Fruit fly (Drosophila melanogaster) whole organism, embryonic: Measurements from ENCODE around the gene Irk1.

ENCODE experiments used
- Adf1 ChIP-seq: fragments of 200-800 bp; sonication (Bioruptor generic); IDR thresholded peaks from 2 replicates; pipeline ENCODE4 v1.3.6; 2022; ENCODE audit warnings: missing biosample characterization, missing genetic modification characterization
- Blimp-1 ChIP-seq: fragments of 200-800 bp; sonication (Bioruptor generic); optimal IDR thresholded peaks from 3 replicates; lab custom pipeline; 2018; ENCODE audit warnings: missing biosample characterization, missing genetic modification characterization, mild to moderate bottlenecking, moderate library complexity, missing genetic modification reagents
- CG10267 ChIP-seq: fragments of 200-800 bp; sonication (Bioruptor generic); optimal IDR thresholded peaks from 2 replicates; lab custom pipeline; 2018; ENCODE audit warnings: missing biosample characterization, mild to moderate bottlenecking, missing genetic modification characterization, moderate library complexity
- CG10366 ChIP-seq: fragments of 200-800 bp; sonication (Bioruptor generic); IDR thresholded peaks from 2 replicates; pipeline ENCODE4 v1.3.6; 2022; ENCODE audit warnings: missing biosample characterization, missing genetic modification characterization
- CG10565 ChIP-seq: fragments of 200-800 bp; sonication (Bioruptor generic); optimal IDR thresholded peaks from 3 replicates; lab custom pipeline; 2016; ENCODE audit warnings: missing biosample characterization, mild to moderate bottlenecking, missing genetic modification characterization
- CG12104 ChIP-seq: fragments of 200-800 bp; sonication (Bioruptor generic); optimal IDR thresholded peaks from 3 replicates; lab custom pipeline; 2016; ENCODE audit warnings: missing biosample characterization, missing genetic modification characterization
- CG12155 ChIP-seq: fragments of 200-800 bp; sonication (Bioruptor generic); optimal IDR thresholded peaks from 3 replicates; lab custom pipeline; 2016; ENCODE audit warnings: missing biosample characterization, missing genetic modification characterization
- CG12942 ChIP-seq: fragments of 200-800 bp; sonication (Bioruptor generic); optimal IDR thresholded peaks from 3 replicates; lab custom pipeline; 2016; ENCODE audit warnings: missing biosample characterization, missing genetic modification characterization
- CG13296 ChIP-seq: fragments of 200-800 bp; sonication (Bioruptor generic); optimal IDR thresholded peaks from 3 replicates; lab custom pipeline; 2018; ENCODE audit warnings: missing biosample characterization, mild to moderate bottlenecking, missing genetic modification characterization
- CG18619 ChIP-seq: fragments of 200-800 bp; sonication (Bioruptor generic); optimal IDR thresholded peaks from 3 replicates; lab custom pipeline; 2017; ENCODE audit warnings: missing biosample characterization, mild to moderate bottlenecking, missing genetic modification characterization
- CG2116 ChIP-seq: fragments of 200-800 bp; sonication (Bioruptor generic); optimal IDR thresholded peaks from 3 replicates; lab custom pipeline; 2018; ENCODE audit warnings: missing biosample characterization, mild to moderate bottlenecking, missing genetic modification characterization
- CG2199 ChIP-seq: fragments of 200-800 bp; sonication (Bioruptor generic); IDR thresholded peaks from 3 replicates; pipeline ENCODE4 v1.3.6; 2022; ENCODE audit warnings: missing biosample characterization, missing genetic modification characterization
- CG33213 ChIP-seq: fragments of 200-800 bp; sonication (Bioruptor generic); optimal IDR thresholded peaks from 3 replicates; lab custom pipeline; 2016; ENCODE audit warnings: missing biosample characterization, missing genetic modification characterization
- CG3726 ChIP-seq: fragments of 200-800 bp; sonication (Bioruptor generic); IDR thresholded peaks from 3 replicates; pipeline ENCODE4, ENCODE4 v1.3.6; 2022; ENCODE audit warnings: missing biosample characterization, missing genetic modification characterization
- CG3847 ChIP-seq: fragments of 200-800 bp; sonication (Bioruptor generic); IDR thresholded peaks from 2 replicates; pipeline ENCODE4 v1.3.6; 2022; ENCODE audit warnings: missing biosample characterization, missing genetic modification characterization
- CG6272 ChIP-seq: fragments of 200-800 bp; sonication (Bioruptor generic); IDR thresholded peaks from 2 replicates; pipeline ENCODE4 v1.3.6; 2022; ENCODE audit warnings: missing biosample characterization, missing genetic modification characterization
- CG8388 ChIP-seq: fragments of 200-800 bp; sonication (Bioruptor generic); optimal IDR thresholded peaks from 2 replicates; lab custom pipeline; 2019; ENCODE audit warnings: missing biosample characterization, mild to moderate bottlenecking, missing genetic modification characterization, moderate library complexity
- CG9932 ChIP-seq: fragments of 200-800 bp; sonication (Bioruptor generic); IDR thresholded peaks from 2 replicates; pipeline ENCODE4 v1.3.6; 2022; ENCODE audit warnings: missing biosample characterization, missing genetic modification characterization
- CHES-1-like ChIP-seq: fragments of 200-800 bp; sonication (Bioruptor generic); optimal IDR thresholded peaks from 2 replicates; lab custom pipeline; 2016; ENCODE audit warnings: missing biosample characterization, missing genetic modification characterization
- Camta ChIP-seq: fragments of 200-800 bp; sonication (Bioruptor generic); optimal IDR thresholded peaks from 2 replicates; lab custom pipeline; 2016; ENCODE audit warnings: missing biosample characterization, missing genetic modification characterization
- CrebB ChIP-seq: fragments of 200-800 bp; sonication (Bioruptor generic); optimal IDR thresholded peaks from 3 replicates; lab custom pipeline; 2018; ENCODE audit warnings: missing biosample characterization, mild to moderate bottlenecking, missing genetic modification characterization
- Dbx ChIP-seq: fragments of 200-800 bp; sonication (Bioruptor generic); IDR thresholded peaks from 3 replicates; pipeline ENCODE4 v1.3.6; 2022; ENCODE audit warnings: missing biosample characterization, missing genetic modification characterization
- ERR ChIP-seq: fragments of 200-800 bp; sonication (Bioruptor generic); optimal IDR thresholded peaks from 2 replicates; lab custom pipeline; 2016; ENCODE audit warnings: missing biosample characterization, missing genetic modification characterization
- Hr78 ChIP-seq, 2 experiments: fragments of 200-800 bp in 1 of 2; fragments of >200 bp in 1 of 2; sonication (Bioruptor generic) in 1 of 2; optimal IDR thresholded peaks; 2 replicates each; lab custom pipeline; 2017 to 2019; ENCODE audit warnings: missing biosample characterization in 2 of 2, missing genetic modification characterization in 2 of 2, mild to moderate bottlenecking in 1 of 2, moderate library complexity in 1 of 2
- Jarid2 ChIP-seq: fragments of 200-800 bp; sonication (Bioruptor generic); optimal IDR thresholded peaks from 3 replicates; lab custom pipeline; 2017; ENCODE audit warnings: mild to moderate bottlenecking, missing biosample characterization, missing genetic modification reagents, missing genetic modification characterization
- MESR4 ChIP-seq: fragments of 200-800 bp; sonication (Bioruptor generic); optimal IDR thresholded peaks from 2 replicates; lab custom pipeline; 2018; ENCODE audit warnings: missing biosample characterization, mild to moderate bottlenecking, missing genetic modification characterization, moderate library complexity
- Meics ChIP-seq: fragments of 200-800 bp; sonication (Bioruptor generic); optimal IDR thresholded peaks from 2 replicates; lab custom pipeline; 2017; ENCODE audit warnings: missing biosample characterization, mild to moderate bottlenecking, missing genetic modification characterization
- NC2α ChIP-seq: fragments of 200-800 bp; sonication (Bioruptor generic); optimal IDR thresholded peaks from 2 replicates; lab custom pipeline; 2016; ENCODE audit warnings: missing biosample characterization, missing genetic modification characterization
- Neu2 ChIP-seq: fragments of 200-800 bp; sonication (Bioruptor generic); optimal IDR thresholded peaks from 3 replicates; lab custom pipeline; 2016; ENCODE audit warnings: missing biosample characterization, missing genetic modification characterization, borderline replicate concordance
- Nf-YA ChIP-seq: fragments of 200-800 bp; sonication (Bioruptor generic); IDR thresholded peaks from 2 replicates; pipeline ENCODE4 v1.3.6; 2022; ENCODE audit warnings: missing biosample characterization, missing genetic modification characterization
- Pdp1 ChIP-seq, 2 experiments: fragments of 200-800 bp; sonication (Bioruptor generic); optimal IDR thresholded peaks; 3 replicates each; lab custom pipeline; 2016; ENCODE audit warnings: missing biosample characterization in 2 of 2, missing genetic modification characterization in 2 of 2, mild to moderate bottlenecking in 1 of 2, moderate library complexity in 1 of 2
- Sin3A ChIP-seq: fragments of >200 bp; optimal IDR thresholded peaks from 2 replicates; lab custom pipeline; 2018
- Sox102F ChIP-seq: fragments of 200-800 bp; sonication (Bioruptor generic); optimal IDR thresholded peaks from 2 replicates; lab custom pipeline; 2018; ENCODE audit warnings: missing biosample characterization, mild to moderate bottlenecking, missing genetic modification characterization, moderate library complexity
- TFAM ChIP-seq: fragments of 200-800 bp; sonication (Bioruptor generic); optimal IDR thresholded peaks from 2 replicates; lab custom pipeline; 2017; ENCODE audit warnings: missing biosample characterization, missing genetic modification characterization, inconsistent platforms
- abd-A ChIP-seq: fragments of 200-800 bp; sonication (Bioruptor generic); optimal IDR thresholded peaks from 3 replicates; lab custom pipeline; 2019; ENCODE audit warnings: missing biosample characterization, mild to moderate bottlenecking, missing genetic modification characterization, moderate library complexity
- bbx ChIP-seq: fragments of 200-800 bp; sonication (Bioruptor generic); IDR thresholded peaks from 2 replicates; pipeline ENCODE4 v1.3.6; 2022; ENCODE audit warnings: missing biosample characterization, missing genetic modification characterization; ENCODE audit not compliant: partially characterized antibody
- bigmax ChIP-seq: fragments of 200-800 bp; sonication (Bioruptor generic); optimal IDR thresholded peaks from 2 replicates; lab custom pipeline; 2018; ENCODE audit warnings: missing biosample characterization, mild to moderate bottlenecking, missing genetic modification characterization
- chn ChIP-seq: fragments of 200-800 bp; sonication (Bioruptor generic); optimal IDR thresholded peaks from 2 replicates; lab custom pipeline; 2016; ENCODE audit warnings: missing biosample characterization, missing genetic modification characterization
- ci ChIP-seq: fragments of 200-800 bp; sonication (Bioruptor generic); IDR thresholded peaks from 3 replicates; pipeline ENCODE4 v1.3.6; 2022; ENCODE audit warnings: missing biosample characterization, missing genetic modification characterization
- dysf ChIP-seq: fragments of 200-800 bp; sonication (Bioruptor generic); IDR thresholded peaks from 3 replicates; pipeline ENCODE4 v1.3.6; 2022; ENCODE audit warnings: missing biosample characterization, missing genetic modification characterization
- insv ChIP-seq, 2 experiments: fragments of 200-800 bp; sonication (Bioruptor generic); optimal IDR thresholded peaks; 3 replicates each; lab custom pipeline; 2016 to 2018; ENCODE audit warnings: missing biosample characterization in 2 of 2, missing genetic modification characterization in 2 of 2
- inv ChIP-seq: fragments of 200-800 bp; sonication (Bioruptor generic); IDR thresholded peaks from 2 replicates; pipeline ENCODE4 v1.3.6; 2022; ENCODE audit warnings: missing biosample characterization, missing genetic modification characterization; ENCODE audit not compliant: partially characterized antibody
- kah ChIP-seq: fragments of 200-800 bp; sonication (Bioruptor generic); optimal IDR thresholded peaks from 2 replicates; lab custom pipeline; 2018; ENCODE audit warnings: missing biosample characterization, mild to moderate bottlenecking, missing genetic modification characterization
- mam ChIP-seq: fragments of 200-800 bp; sonication (Bioruptor generic); optimal IDR thresholded peaks from 3 replicates; lab custom pipeline; 2016; ENCODE audit warnings: missing biosample characterization, missing genetic modification characterization
- mld ChIP-seq: fragments of 200-800 bp; sonication (Bioruptor generic); IDR thresholded peaks from 3 replicates; pipeline ENCODE4 v1.3.6; 2022; ENCODE audit warnings: missing biosample characterization, missing genetic modification characterization; ENCODE audit not compliant: partially characterized antibody
- sd ChIP-seq: fragments of 200-800 bp; sonication (Bioruptor generic); optimal IDR thresholded peaks from 3 replicates; lab custom pipeline; 2018; ENCODE audit warnings: missing biosample characterization, mild to moderate bottlenecking, missing genetic modification characterization, moderate library complexity
- sens-2 ChIP-seq: fragments of 200-800 bp; sonication (Bioruptor generic); IDR thresholded peaks from 2 replicates; pipeline ENCODE4 v1.3.6; 2022; ENCODE audit warnings: missing biosample characterization, missing genetic modification characterization
- slbo ChIP-seq: fragments of 200-800 bp; sonication (Bioruptor generic); IDR thresholded peaks from 2 replicates; pipeline ENCODE4 v1.3.6; 2022; ENCODE audit warnings: missing biosample characterization, missing genetic modification characterization
- sna ChIP-seq: fragments of 200-800 bp; sonication (Bioruptor generic); IDR thresholded peaks from 2 replicates; pipeline ENCODE4 v1.3.6; 2022; ENCODE audit warnings: missing biosample characterization, missing genetic modification characterization; ENCODE audit not compliant: partially characterized antibody
- sug ChIP-seq: fragments of 200-800 bp; optimal IDR thresholded peaks from 2 replicates; lab custom pipeline; 2019; ENCODE audit warnings: missing biosample characterization, mild to moderate bottlenecking, missing genetic modification characterization, moderate library complexity

Irk1 gene

DNA sequence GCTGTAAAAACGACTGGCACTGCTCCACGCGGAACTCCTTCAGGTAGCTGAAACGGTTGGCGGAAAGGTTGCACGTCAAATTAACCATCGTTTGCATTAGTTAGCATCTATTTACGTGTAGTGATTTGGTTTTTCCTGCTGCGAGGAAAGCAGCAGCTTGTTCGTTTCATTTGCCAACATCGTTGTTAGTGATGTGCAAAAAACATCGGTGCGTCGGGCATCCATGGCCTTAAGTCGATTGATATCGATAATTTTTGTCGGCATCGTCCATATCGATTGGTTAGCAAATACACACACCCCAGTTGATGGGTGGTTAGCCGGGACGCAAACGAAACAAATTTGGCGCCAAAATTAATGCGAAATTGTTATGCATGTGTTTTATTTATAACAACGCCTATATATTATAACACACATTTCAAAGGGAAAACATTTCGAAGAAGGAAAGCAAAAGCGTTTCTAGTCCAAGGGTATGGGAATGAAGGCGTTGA is 10.4 kb upstream of the Irk1 start, which contains the start of gene unk (continued):
- TF ChIP-seq Hr78 (GFP tag; optimal IDR thresholded peaks at IDR 0.05; lab: Kevin White, UChicago) (no peak), Sox102F (GFP tag; lab: Kevin White, UChicago) (no peak), CG12942 (GFP tag; lab: Kevin White, UChicago) (no peak), sens-2 (no peak), TFAM (GFP tag; lab: Kevin White, UChicago) (no peak), NC2α (GFP tag; lab: Kevin White, UChicago) (no peak), Meics (GFP tag; lab: Kevin White, UChicago) (no peak), mam (GFP tag; lab: Kevin White, UChicago) (peak; percentile 31), Nf-YA (GFP tag; lab: Robert Waterston, UW) (no peak), MESR4 (GFP tag; lab: Kevin White, UChicago) (peak; percentile 73), Blimp-1 (GFP tag; lab: Kevin White, UChicago) (no peak), CG6272 (GFP tag; lab: Robert Waterston, UW) (peak; percentile 34; the same call in 1 of the 2 replicates), CG2116 (GFP tag; lab: Kevin White, UChicago) (peak; percentile 84), slbo (peak; percentile 72), CG10267 (tag; lab: Kevin White, UChicago) (peak; percentile 29), CG18619 (GFP tag; lab: Kevin White, UChicago) (no peak), Adf1 (GFP tag; lab: Robert Waterston, UW) (0 out of 2 replicates have a peak, but pooled peaks have one; percentile 6), abd-A (no peak), CG10565 (GFP tag; lab: Kevin White, UChicago) (no peak), dysf (GFP tag; lab: Robert Waterston, UW) (no peak), Pdp1 (GFP tag; optimal IDR thresholded peaks at IDR 0.05; lab: Kevin White, UChicago) (peak; percentile 11 to 44), sna (GFP tag; lab: Robert Waterston, UW) (peak; percentile 97), CHES-1-like (peak; percentile 48), bigmax (GFP tag; lab: Kevin White, UChicago) (no peak), ci (peak; percentile 42; the same call in 1 of the 3 replicates), Jarid2 (GFP tag; lab: Kevin White, UChicago) (no peak), CrebB (peak; percentile 5), sd (tag; lab: Kevin White, UChicago) (no peak), sug (peak; percentile 66), CG2199 (GFP tag; lab: Robert Waterston, UW) (peak; percentile 65; the same call in 1 of the 3 replicates), Camta (GFP tag; lab: Kevin White, UChicago) (peak; percentile 17), CG10366 (GFP tag; lab: Robert Waterston, UW) (0 out of 2 replicates have a peak, but pooled peaks have one; percentile 10), CG12155 (GFP tag; lab: Kevin White, UChicago) (peak; percentile 33), CG3847 (GFP tag; lab: Robert Waterston, UW) (peak; percentile 50), CG12104 (GFP tag; lab: Kevin White, UChicago) (no peak), bbx (GFP tag; lab: Robert Waterston, UW) (peak; percentile 98), insv (GFP tag; optimal IDR thresholded peaks at IDR 0.05; lab: Kevin White, UChicago) (no peak), mld (GFP tag; lab: Robert Waterston, UW) (peak; percentile 95), CG8388 (no peak), Dbx (GFP tag; lab: Robert Waterston, UW) (peak; percentile 52), CG9932 (GFP tag; lab: Robert Waterston, UW) (peak; percentile 81), chn (peak; percentile 30), kah (no peak), inv (GFP tag; lab: Robert Waterston, UW) (peak; percentile 98), CG3726 (GFP tag; lab: Robert Waterston, UW) (no peak), CG33213 (peak; percentile 44), Sin3A (lab: Kevin White, UChicago) (peak; percentile 83), Neu2 (GFP tag; lab: Kevin White, UChicago) (no peak), ERR (GFP tag; lab: Kevin White, UChicago) (peak; percentile 55), CG13296 (GFP tag; lab: Kevin White, UChicago) (no peak)
